Worm (Caenorhabditis elegans) whole organism, L4 larva: ENCODE results near the gene Y49E10.21.

Experiments
- F49E8.2 ChIP-seq: sonication (generic microtip); optimal IDR thresholded peaks from 2 replicates; lab custom pipeline; 2016; ENCODE audit warnings: missing compliant biosample characterization, mild to moderate bottlenecking, missing genetic modification characterization, borderline replicate concordance
- R02D3.7 ChIP-seq: fragments of 150-350 bp; sonication (generic microtip); optimal IDR thresholded peaks from 3 replicates; lab custom pipeline; 2014; ENCODE audit warnings: missing biosample characterization, missing genetic modification characterization
- T26A8.4 ChIP-seq: fragments of 200-800 bp; sonication (Bioruptor generic); IDR thresholded peaks from 2 replicates; pipeline ENCODE4 v1.3.6; 2022; ENCODE audit warnings: missing genetic modification characterization, missing compliant biosample characterization
- aly-2 ChIP-seq: sonication (generic microtip); optimal IDR thresholded peaks from 2 replicates; lab custom pipeline; 2018; ENCODE audit warnings: missing biosample characterization, missing genetic modification characterization
- arid-1 ChIP-seq: fragments of 200-800 bp; sonication (Bioruptor generic); conservative IDR thresholded peaks from 2 replicates; pipeline ENCODE4 v1.3.6; 2022; ENCODE audit warnings: missing genetic modification reagents, missing genetic modification characterization, missing compliant biosample characterization
- attf-4 ChIP-seq: sonication (generic microtip); optimal IDR thresholded peaks from 3 replicates; lab custom pipeline; 2017; ENCODE audit warnings: missing biosample characterization, missing genetic modification characterization
- ceh-20 ChIP-seq: fragments of 200-800 bp; sonication (Bioruptor generic); IDR thresholded peaks from 2 replicates; pipeline ENCODE4 v1.3.6; 2022; ENCODE audit warnings: missing genetic modification reagents, missing genetic modification characterization, missing compliant biosample characterization
- ceh-44 ChIP-seq: fragments of 200-800 bp; sonication (Bioruptor generic); IDR thresholded peaks from 2 replicates; pipeline ENCODE4 v1.3.6; 2022; ENCODE audit warnings: missing genetic modification reagents, missing genetic modification characterization, missing compliant biosample characterization
- ces-1 ChIP-seq: fragments of 150-350 bp; sonication (generic microtip); optimal IDR thresholded peaks from 4 replicates; lab custom pipeline; 2014; ENCODE audit warnings: missing biosample characterization, missing genetic modification reagents, missing genetic modification characterization
- ctbp-1 ChIP-seq: fragments of 200-800 bp; sonication (Bioruptor generic); IDR thresholded peaks from 2 replicates; pipeline ENCODE4 v1.3.6; 2022; ENCODE audit warnings: missing genetic modification reagents, missing genetic modification characterization, missing compliant biosample characterization
- daf-12 ChIP-seq: fragments of 150-350 bp; optimal IDR thresholded peaks from 2 replicates; lab custom pipeline; 2014; ENCODE audit warnings: missing biosample characterization, missing genetic modification reagents, missing genetic modification characterization
- daf-16 ChIP-seq, 3 experiments: sonication (generic microtip); optimal IDR thresholded peaks; 2 replicates each; lab custom pipeline; 2016 to 2017; ENCODE audit warnings: missing genetic modification characterization in 3 of 3, missing genetic modification reagents in 3 of 3, mild to moderate bottlenecking in 2 of 3, missing compliant biosample characterization in 2 of 3, missing biosample characterization in 1 of 3, moderate library complexity in 1 of 3
- daf-8 ChIP-seq: fragments of 200-800 bp; sonication (Bioruptor generic); IDR thresholded peaks from 2 replicates; pipeline ENCODE4 v1.3.6; 2022; ENCODE audit warnings: missing genetic modification characterization, missing compliant biosample characterization
- dve-1 ChIP-seq: sonication (generic microtip); optimal IDR thresholded peaks from 2 replicates; lab custom pipeline; 2017; ENCODE audit warnings: antibody characterized with exemption, mild to moderate bottlenecking, missing genetic modification characterization, missing compliant biosample characterization; ENCODE audit not compliant: insufficient read depth
- fos-1 ChIP-seq: fragments of 150-350 bp; optimal IDR thresholded peaks from 2 replicates; lab custom pipeline; 2014; ENCODE audit warnings: missing biosample characterization, missing genetic modification characterization
- gei-8 ChIP-seq: fragments of 200-800 bp; sonication (Bioruptor generic); optimal IDR thresholded peaks from 2 replicates; lab custom pipeline; 2018; ENCODE audit warnings: mild to moderate bottlenecking, missing genetic modification characterization, missing compliant biosample characterization
- lim-7 ChIP-seq: fragments of 200-800 bp; sonication (Bioruptor generic); IDR thresholded peaks from 2 replicates; pipeline ENCODE4 v1.3.6; 2022; ENCODE audit warnings: missing genetic modification characterization, missing compliant biosample characterization
- lin-1 ChIP-seq: fragments of 200-800 bp; sonication (Bioruptor generic); IDR thresholded peaks from 2 replicates; pipeline ENCODE4 v1.3.6; 2022; ENCODE audit warnings: missing genetic modification reagents, missing genetic modification characterization, missing compliant biosample characterization
- lin-13 ChIP-seq: fragments of 150-350 bp; optimal IDR thresholded peaks from 2 replicates; lab custom pipeline; 2014; ENCODE audit warnings: missing biosample characterization, missing genetic modification reagents, missing genetic modification characterization
- lin-29 ChIP-seq: fragments of 200-800 bp; sonication (Bioruptor generic); IDR thresholded peaks from 2 replicates; pipeline ENCODE4 v1.3.6; 2022; ENCODE audit warnings: missing genetic modification reagents, missing genetic modification characterization, missing compliant biosample characterization
- lir-3 ChIP-seq: sonication (generic microtip); optimal IDR thresholded peaks from 2 replicates; lab custom pipeline; 2016; ENCODE audit warnings: mild to moderate bottlenecking, missing genetic modification characterization, missing compliant biosample characterization
- madf-5 ChIP-seq, 2 experiments: fragments of 200-800 bp; sonication (Bioruptor generic); IDR thresholded peaks; 2 replicates each; pipeline ENCODE4 v1.3.6; 2022; ENCODE audit warnings: missing compliant biosample characterization in 2 of 2, missing genetic modification characterization in 2 of 2
- mdt-29 ChIP-seq: fragments of 200-800 bp; sonication (Bioruptor generic); IDR thresholded peaks from 2 replicates; pipeline ENCODE4 v1.3.6; 2022; ENCODE audit warnings: missing genetic modification reagents, missing genetic modification characterization, missing compliant biosample characterization
- mxl-3 ChIP-seq: fragments of 200-800 bp; sonication (Bioruptor generic); optimal IDR thresholded peaks from 2 replicates; lab custom pipeline; 2018; ENCODE audit warnings: mild to moderate bottlenecking, missing genetic modification characterization, missing compliant biosample characterization
- nhr-11 ChIP-seq: fragments of 150-350 bp; optimal IDR thresholded peaks from 2 replicates; lab custom pipeline; 2014; ENCODE audit warnings: missing biosample characterization, missing genetic modification characterization
- nhr-237 ChIP-seq: sonication (generic microtip); optimal IDR thresholded peaks from 2 replicates; lab custom pipeline; 2017; ENCODE audit warnings: missing biosample characterization, missing genetic modification characterization
- nhr-28 ChIP-seq: fragments of 150-350 bp; optimal IDR thresholded peaks from 2 replicates; lab custom pipeline; 2014; ENCODE audit warnings: missing biosample characterization, missing genetic modification characterization
- nhr-41 ChIP-seq: fragments of 200-800 bp; sonication (Bioruptor generic); IDR thresholded peaks from 2 replicates; pipeline ENCODE4 v1.3.6; 2022; ENCODE audit warnings: missing genetic modification reagents, missing genetic modification characterization, missing compliant biosample characterization
- nhr-42 ChIP-seq: fragments of 200-800 bp; sonication (Bioruptor generic); IDR thresholded peaks from 2 replicates; pipeline ENCODE4 v1.3.6; 2022; ENCODE audit warnings: missing genetic modification characterization, missing compliant biosample characterization
- nhr-6 ChIP-seq: fragments of 150-350 bp; optimal IDR thresholded peaks from 2 replicates; lab custom pipeline; 2014; ENCODE audit warnings: missing biosample characterization, missing genetic modification characterization
- pqm-1 ChIP-seq: sonication (generic microtip); optimal IDR thresholded peaks from 2 replicates; lab custom pipeline; 2017; ENCODE audit warnings: missing biosample characterization, missing genetic modification characterization
- sdz-12 ChIP-seq: fragments of 200-800 bp; sonication (Bioruptor generic); optimal IDR thresholded peaks from 2 replicates; lab custom pipeline; 2018; ENCODE audit warnings: mild to moderate bottlenecking, missing genetic modification characterization, missing compliant biosample characterization
- snpc-1.2 ChIP-seq: fragments of 200-800 bp; sonication (Bioruptor generic); IDR thresholded peaks from 2 replicates; pipeline ENCODE4 v1.3.6; 2022; ENCODE audit warnings: missing genetic modification reagents, missing genetic modification characterization, missing compliant biosample characterization
- zag-1 ChIP-seq: fragments of 150-350 bp; optimal IDR thresholded peaks from 2 replicates; lab custom pipeline; 2014; ENCODE audit warnings: missing biosample characterization, missing genetic modification characterization
- zfp-2 ChIP-seq: sonication (generic microtip); optimal IDR thresholded peaks from 2 replicates; lab custom pipeline; 2016; ENCODE audit warnings: mild to moderate bottlenecking, missing genetic modification characterization, missing compliant biosample characterization

Y49E10.21 gene

ce11 chrIII:12429579-12430084, 27.8 kb upstream of the Y49E10.21 start, which contains the start of gene snr-6 (continued):
- TF ChIP-seq daf-16 (GFP tag; optimal IDR thresholded peaks at IDR 0.05; lab: Kevin White, UChicago) (no peak), daf-16 (tag; optimal IDR thresholded peaks at IDR 0.05; lab: Kevin White, UChicago) (no peak), T26A8.4 (GFP tag; lab: Robert Waterston, UW) (no peak), nhr-11 (peak; percentile 46), nhr-6 (tag; lab: Kevin White, UChicago) (peak; percentile 69), mxl-3 (GFP tag; lab: Kevin White, UChicago) (no peak)

- no peak for TF ChIP-seq nhr-11
- TF ChIP-seq pqm-1 (tag; lab: Kevin White, UChicago): peak; percentile 32
- no peak for TF ChIP-seq daf-16 (GFP tag; optimal IDR thresholded peaks at IDR 0.05; lab: Kevin White, UChicago)
- TF ChIP-seq daf-16 (tag; optimal IDR thresholded peaks at IDR 0.05; lab: Kevin White, UChicago): peak; percentile 17
- TF ChIP-seq lim-7 (GFP tag; lab: Robert Waterston, UW): no peak
- TF ChIP-seq daf-12 (tag; lab: Kevin White, UChicago): no peak
- TF ChIP-seq dve-1 (tag; lab: Kevin White, UChicago): no peak
- TF ChIP-seq nhr-42 (GFP tag; lab: Robert Waterston, UW): no peak
- TF ChIP-seq aly-2 (tag; lab: Kevin White, UChicago): no peak
- TF ChIP-seq nhr-28 (tag; lab: Kevin White, UChicago): no peak
Measured at ce11 chrIII:12430209-12430608, 27.2 kb upstream of the Y49E10.21 start, which contains the start of gene Y49E10.16. Gene Y49E10.16, plus strand, starts transcription at chrIII:12430509.

DNA sequence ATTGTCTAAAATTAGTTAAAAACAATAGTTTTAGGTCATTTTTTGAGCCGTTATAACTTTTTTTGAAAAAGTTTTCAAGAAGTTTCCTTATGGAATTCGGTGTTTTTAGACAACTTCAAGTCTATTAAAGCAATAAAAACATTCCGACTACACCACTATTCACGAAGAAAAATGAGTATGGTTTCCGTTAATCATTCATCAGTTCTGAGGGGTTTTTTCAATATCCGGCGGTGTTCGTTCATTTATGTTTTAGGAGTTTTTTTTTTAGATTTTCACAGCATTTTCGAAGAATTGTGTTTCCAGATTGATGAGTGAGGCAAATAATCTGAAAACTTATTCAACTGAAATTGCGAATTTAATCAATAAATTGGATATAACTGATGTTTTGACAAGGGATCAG, 23.3 kb upstream of the Y49E10.21 start, which contains the start of gene Y49E10.27:
Gene Y49E10.27, plus strand, starts transcription at position 301 of the 400 bp plus-strand sequence.
- no peak for TF ChIP-seq ceh-20 (GFP tag; lab: Robert Waterston, UW)
- no peak for TF ChIP-seq lin-29 (GFP tag; lab: Robert Waterston, UW)
- TF ChIP-seq lin-13: no peak
- TF ChIP-seq attf-4 (tag; lab: Kevin White, UChicago): no peak
- no peak for TF ChIP-seq snpc-1.2 (GFP tag; lab: Robert Waterston, UW)
- TF ChIP-seq aly-2 (tag; lab: Kevin White, UChicago): no peak
- TF ChIP-seq ces-1: no peak
- no peak for TF ChIP-seq sdz-12 (GFP tag; lab: Kevin White, UChicago)
- no peak for TF ChIP-seq lin-1 (GFP tag; lab: Robert Waterston, UW)
- TF ChIP-seq madf-5 (GFP tag; IDR thresholded peaks at IDR 0.05; lab: Robert Waterston, UW): no peak
- TF ChIP-seq daf-8 (GFP tag; lab: Robert Waterston, UW): no peak
- no peak for TF ChIP-seq F49E8.2 (tag; lab: Kevin White, UChicago)
- TF ChIP-seq pqm-1 (tag; lab: Kevin White, UChicago): no peak
- TF ChIP-seq lir-3: no peak

DNA sequence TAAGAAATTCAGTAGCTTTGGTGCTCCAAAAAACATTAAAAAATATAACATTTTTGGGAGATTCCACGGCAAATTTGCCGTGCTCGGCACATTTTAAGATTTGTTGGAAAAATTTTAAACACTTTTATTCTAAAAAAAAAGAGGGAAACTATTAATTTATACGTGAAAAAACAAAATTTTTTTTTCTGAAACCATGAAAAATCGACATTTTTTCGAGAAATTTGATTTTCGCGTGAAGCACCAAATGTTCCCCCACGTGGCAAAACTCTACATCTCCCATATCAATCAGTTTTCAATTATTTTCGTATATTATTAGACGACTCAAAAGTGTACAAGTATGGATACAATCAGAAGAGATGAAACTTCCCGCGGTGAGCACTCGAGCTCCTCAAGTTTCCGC, 21.2 kb upstream of the Y49E10.21 start, which contains the start of gene fbxa-218:
Gene fbxa-218, plus strand, starts transcription at position 301 of the 400 bp plus-strand sequence.
- TF ChIP-seq daf-8 (GFP tag; lab: Robert Waterston, UW) (no peak), R02D3.7 (tag; lab: Kevin White, UChicago) (no peak), daf-16 (GFP tag; optimal IDR thresholded peaks at IDR 0.05; lab: Kevin White, UChicago) (no peak), daf-16 (tag; optimal IDR thresholded peaks at IDR 0.05; lab: Kevin White, UChicago) (no peak), mdt-29 (GFP tag; lab: Robert Waterston, UW) (no peak), zag-1 (tag; lab: Kevin White, UChicago) (no peak), fos-1 (tag; lab: Kevin White, UChicago) (no peak), ceh-44 (GFP tag; lab: Robert Waterston, UW) (no peak), zfp-2 (tag; lab: Kevin White, UChicago) (no peak), arid-1 (GFP tag; lab: Robert Waterston, UW) (no peak), ctbp-1 (GFP tag; lab: Robert Waterston, UW) (no peak), nhr-237 (tag; lab: Kevin White, UChicago) (no peak), nhr-41 (no peak), attf-4 (tag; lab: Kevin White, UChicago) (no peak), gei-8 (GFP tag; lab: Kevin White, UChicago) (no peak)
